Worm (Caenorhabditis elegans): ENCODE results near the gene aipl-1.

DNA sequence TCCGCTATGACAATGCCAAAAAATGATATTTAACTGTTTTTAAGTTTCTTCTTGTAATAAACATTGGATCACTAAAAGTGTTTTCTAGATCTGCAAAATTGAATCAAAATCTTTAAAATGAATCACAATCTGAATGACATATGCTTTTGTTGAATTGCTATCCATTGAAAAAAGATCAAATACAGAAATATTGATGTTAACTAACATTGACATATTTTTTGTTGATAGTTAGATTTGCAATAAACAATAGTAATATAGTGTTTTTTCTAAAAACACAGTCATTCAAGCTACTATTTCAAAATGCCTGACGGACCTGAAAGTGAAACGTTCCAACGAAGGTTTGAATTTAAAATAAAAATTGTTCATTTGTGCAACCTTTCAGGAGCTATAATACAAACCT, 14.1 kb upstream of the aipl-1 start, which contains the start of gene T09F5.2:
- TF ChIP-seq zfp-2 (tag; optimal IDR thresholded peaks at IDR 0.05) (no peak), T26A8.4 (GFP tag; IDR thresholded peaks at IDR 0.05) (no peak), ZK546.5 (tag; optimal IDR thresholded peaks at IDR 0.05) (no peak), lin-39 (tag; optimal IDR thresholded peaks at IDR 0.05) (no peak), nhr-25 (tag; optimal IDR thresholded peaks at IDR 0.05; ENCODE audit: borderline replicate concordance, insufficient read depth) (no peak), Y105C5A.15 (GFP tag; IDR thresholded peaks at IDR 0.05) (no peak), nhr-237 (tag; optimal IDR thresholded peaks at IDR 0.05) (no peak), aly-2 (tag; optimal IDR thresholded peaks at IDR 0.05) (no peak), egl-27 (tag; optimal IDR thresholded peaks at IDR 0.05) (no peak), dmd-6 (GFP tag; IDR thresholded peaks at IDR 0.05) (no peak), ztf-7 (tag; optimal IDR thresholded peaks at IDR 0.05) (no peak), nhr-11 (tag; optimal IDR thresholded peaks at IDR 0.05) (no peak), R02D3.7 (tag; optimal IDR thresholded peaks at IDR 0.05) (no peak), daf-12 (tag; optimal IDR thresholded peaks at IDR 0.05) (no peak)

Data from whole organism, L4 larva.